Fruit fly (Drosophila melanogaster): Measurements from ENCODE around the gene Saf6.
A peak's percentile ranks its signal among the peaks of the same experiment; 100 is the strongest.

Gene Saf6

DNA sequence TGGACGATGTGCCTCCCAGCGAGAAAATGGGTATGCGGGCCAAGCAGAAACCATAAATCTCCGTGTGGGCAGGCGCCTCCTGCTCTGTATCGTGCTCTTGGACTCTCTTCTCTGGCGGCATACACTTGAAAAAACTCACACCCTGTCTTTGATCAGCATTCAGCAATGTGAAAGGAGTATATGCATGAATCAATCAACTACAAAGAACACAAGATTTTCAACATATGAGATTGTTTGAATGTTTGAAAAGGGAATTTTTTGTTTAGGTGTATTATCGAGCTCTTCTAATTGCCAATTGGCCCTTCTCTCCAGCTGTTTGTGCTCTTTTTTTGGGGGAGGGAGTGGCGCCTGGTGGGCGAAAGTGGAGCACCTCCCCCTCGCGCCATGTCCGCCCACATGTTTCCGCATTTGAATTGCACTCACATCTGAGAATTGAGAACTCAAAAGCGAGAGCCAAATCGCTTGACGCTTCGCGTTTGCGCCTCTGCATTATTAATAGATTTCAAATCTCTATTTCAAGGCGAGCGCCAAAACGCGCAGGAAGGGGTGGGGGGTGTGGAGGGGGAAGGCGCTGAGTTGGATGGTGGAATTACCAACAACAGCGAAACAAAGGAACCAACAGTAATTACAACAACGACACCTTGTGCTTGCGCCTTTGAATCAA is 29.7 kb upstream of the Saf6 start (continued):
- peak; percentile 84 for TF ChIP-seq CG8944 (GFP tag; optimal IDR thresholded peaks at IDR 0.05)
- TF ChIP-seq CG14441 (GFP tag; IDR thresholded peaks at IDR 0.05), result peak; percentile 89
- peak; percentile 76 for TF ChIP-seq Myb (GFP tag; optimal IDR thresholded peaks at IDR 0.05)
- TF ChIP-seq usp (GFP tag; optimal IDR thresholded peaks at IDR 0.05), result no peak
- TF ChIP-seq CG6254 (GFP tag; optimal IDR thresholded peaks at IDR 0.05), result peak; percentile 74
- peak; percentile 68; the same call in 2 of the 3 replicates for TF ChIP-seq croc (GFP tag; conservative IDR thresholded peaks at IDR 0.05)
- no peak for TF ChIP-seq CG14860 (GFP tag; IDR thresholded peaks at IDR 0.05; ENCODE audit: partially characterized antibody)
- TF ChIP-seq CG1529 (GFP tag; optimal IDR thresholded peaks at IDR 0.05), result peak; percentile 79
- no peak for TF ChIP-seq pfk (GFP tag; optimal IDR thresholded peaks at IDR 0.05)
- TF ChIP-seq inv (GFP tag; IDR thresholded peaks at IDR 0.05; ENCODE audit: partially characterized antibody), result no peak
- peak; percentile 72 for TF ChIP-seq CG1233 (GFP tag; optimal IDR thresholded peaks at IDR 0.05)
- TF ChIP-seq fd96Cb (tag; optimal IDR thresholded peaks at IDR 0.05), result peak; percentile 82
- TF ChIP-seq Camta (GFP tag; optimal IDR thresholded peaks at IDR 0.05), result peak; percentile 81
- no peak for TF ChIP-seq hbn (GFP tag; IDR thresholded peaks at IDR 0.05; ENCODE audit: partially characterized antibody)
- peak; percentile 75 for TF ChIP-seq BtbVII (GFP tag; optimal IDR thresholded peaks at IDR 0.05)
- peak; percentile 50 for TF ChIP-seq CG3838 (GFP tag; optimal IDR thresholded peaks at IDR 0.05)
- peak; percentile 87 for TF ChIP-seq sob (GFP tag; IDR thresholded peaks at IDR 0.05)
- TF ChIP-seq ac (GFP tag; optimal IDR thresholded peaks at IDR 0.05), result no peak
- no peak for TF ChIP-seq CG16813 (GFP tag; IDR thresholded peaks at IDR 0.05; ENCODE audit: partially characterized antibody)
- TF ChIP-seq CHES-1-like (GFP tag; optimal IDR thresholded peaks at IDR 0.05), result peak; percentile 90
- TF ChIP-seq corto (GFP tag; optimal IDR thresholded peaks at IDR 0.05), result no peak
- TF ChIP-seq Eip74EF (GFP tag; optimal IDR thresholded peaks at IDR 0.05), result peak in 1 of 2 experiments; percentile 82
- peak; percentile 58 for TF ChIP-seq Deaf1 (tag; optimal IDR thresholded peaks at IDR 0.05)
- TF ChIP-seq CG17802 (tag; optimal IDR thresholded peaks at IDR 0.05), result peak; percentile 69
- peak; percentile 89 for TF ChIP-seq E2f1 (GFP tag; IDR thresholded peaks at IDR 0.05)
- TF ChIP-seq CG11247 (GFP tag; IDR thresholded peaks at IDR 0.05), result peak; percentile 87
- peak; percentile 92 for TF ChIP-seq CG2120 (GFP tag; optimal IDR thresholded peaks at IDR 0.05)
- TF ChIP-seq Ada2b (GFP tag; IDR thresholded peaks at IDR 0.05), result peak; percentile 88
- TF ChIP-seq vfl (GFP tag; optimal IDR thresholded peaks at IDR 0.05), result peak; percentile 54
- no peak for TF ChIP-seq CG33557 (GFP tag; optimal IDR thresholded peaks at IDR 0.05)
- peak; percentile 85 for TF ChIP-seq CG6689 (GFP tag; IDR thresholded peaks at IDR 0.05)
- TF ChIP-seq CG7987 (GFP tag; optimal IDR thresholded peaks at IDR 0.05), result peak; percentile 52
- peak; percentile 83 for TF ChIP-seq CG6175 (GFP tag; IDR thresholded peaks at IDR 0.05)
- peak; percentile 78 for TF ChIP-seq CG11560 (tag; IDR thresholded peaks at IDR 0.05)
- TF ChIP-seq Nf-YA (GFP tag; IDR thresholded peaks at IDR 0.05), result peak; percentile 87
- peak; percentile 87 for TF ChIP-seq pb (GFP tag; optimal IDR thresholded peaks at IDR 0.05)
- no peak for TF ChIP-seq fd102C (GFP tag; optimal IDR thresholded peaks at IDR 0.05)
- peak; percentile 83 for TF ChIP-seq pum (GFP tag; optimal IDR thresholded peaks at IDR 0.05)
- TF ChIP-seq Bdp1 (GFP tag; optimal IDR thresholded peaks at IDR 0.05), result peak; percentile 60
- TF ChIP-seq CG5180 (GFP tag; optimal IDR thresholded peaks at IDR 0.05), result peak; percentile 77
- peak; percentile 83 for TF ChIP-seq CG3847 (GFP tag; IDR thresholded peaks at IDR 0.05)
- peak; percentile 94 for TF ChIP-seq CG32532 (GFP tag; IDR thresholded peaks at IDR 0.05)
- peak; percentile 84 for TF ChIP-seq CG17328 (GFP tag; IDR thresholded peaks at IDR 0.05)
- 0 out of 2 replicates have a peak, but pooled peaks have one; percentile 33 for TF ChIP-seq CkIIα-i1 (GFP tag; IDR thresholded peaks at IDR 0.05)
- TF ChIP-seq Side (GFP tag; optimal IDR thresholded peaks at IDR 0.05), result peak; percentile 88
- TF ChIP-seq CG5953 (GFP tag; IDR thresholded peaks at IDR 0.05), result peak; percentile 89
- TF ChIP-seq CG2678 (tag; optimal IDR thresholded peaks at IDR 0.05), result peak; percentile 92
- peak; percentile 87 for TF ChIP-seq ranshi (GFP tag; IDR thresholded peaks at IDR 0.05)
- TF ChIP-seq CG8290 (GFP tag; optimal IDR thresholded peaks at IDR 0.05), result peak; percentile 57
- TF ChIP-seq CG8290 (tag; optimal IDR thresholded peaks at IDR 0.05), result peak in 1 of 2 experiments; percentile 97
